Comparison of ENCODE assay signal across 2 fruit fly cellular contexts in genomic region chr3L:16542998-16543624, dm6.
A peak's percentile ranks its signal among the peaks of the same experiment; 100 is the strongest.
TF ChIP-seq lines count a peak whose summit lies in the region.

CG43373 (minus strand) TSS chr3L:16543370.

- TF ChIP-seq CTCF in whole organism, embryonic (GFP tag; optimal IDR thresholded peaks at IDR 0.05; lab: Kevin White, UChicago) = no peak

TF ChIP-seq in whole organism, embryonic, 481 proteins besides CTCF, POLR2A, EP300 and RAD21 (continues in another document):
- TF ChIP-seq CG17328 (GFP tag; IDR thresholded peaks at IDR 0.05; lab: Robert Waterston, UW) (0 out of 2 replicates have a peak, but pooled peaks have one; percentile 21), Ets65A (GFP tag; lab: Kevin White, UChicago) (peak; percentile 62), CG13894 (tag; optimal IDR thresholded peaks at IDR 0.05; lab: Kevin White, UChicago) (peak; percentile 54), CG10543 (GFP tag; optimal IDR thresholded peaks at IDR 0.05; lab: Kevin White, UChicago) (no peak), cas (GFP tag; IDR thresholded peaks at IDR 0.05; lab: Robert Waterston, UW) (no peak), sima (GFP tag; optimal IDR thresholded peaks at IDR 0.05; lab: Kevin White, UChicago) (no peak), CG18599 (GFP tag; optimal IDR thresholded peaks at IDR 0.05; lab: Kevin White, UChicago) (peak; percentile 54), kah (GFP tag; optimal IDR thresholded peaks at IDR 0.05; lab: Kevin White, UChicago) (peak; percentile 27), sd (tag; optimal IDR thresholded peaks at IDR 0.05; lab: Kevin White, UChicago) (peak; percentile 2), fd64A (GFP tag; optimal IDR thresholded peaks at IDR 0.05; lab: Kevin White, UChicago) (no peak), CG8290 (GFP tag; optimal IDR thresholded peaks at IDR 0.05; lab: Kevin White, UChicago) (no peak), CG8290 (tag; optimal IDR thresholded peaks at IDR 0.05; lab: Kevin White, UChicago) (peak in 1 of 2 experiments; percentile 12), CG5180 (GFP tag; optimal IDR thresholded peaks at IDR 0.05; lab: Kevin White, UChicago) (peak; percentile 63), NFAT (GFP tag; IDR thresholded peaks at IDR 0.05; lab: Robert Waterston, UW) (0 out of 2 replicates have a peak, but pooled peaks have one; percentile 7), CG17568 (GFP tag; optimal IDR thresholded peaks at IDR 0.05; lab: Kevin White, UChicago) (peak; percentile 26), Blimp-1 (GFP tag; optimal IDR thresholded peaks at IDR 0.05; lab: Kevin White, UChicago) (peak; percentile 97), CG6854 (GFP tag; optimal IDR thresholded peaks at IDR 0.05; lab: Kevin White, UChicago) (peak; percentile 22), CG17829 (tag; optimal IDR thresholded peaks at IDR 0.05; lab: Kevin White, UChicago) (no peak), lov (optimal IDR thresholded peaks at IDR 0.05; lab: Kevin White, UChicago) (no peak), lov (GFP tag; IDR thresholded peaks at IDR 0.05; lab: Robert Waterston, UW) (no peak), sqz (GFP tag; optimal IDR thresholded peaks at IDR 0.05; lab: Kevin White, UChicago) (no peak), CG12219 (GFP tag; optimal IDR thresholded peaks at IDR 0.05; lab: Kevin White, UChicago) (no peak), CG32532 (GFP tag; IDR thresholded peaks at IDR 0.05; lab: Robert Waterston, UW) (peak; percentile 33; the same call in 1 of the 2 replicates), Jarid2 (GFP tag; optimal IDR thresholded peaks at IDR 0.05; lab: Kevin White, UChicago) (peak; percentile 71), sens (GFP tag; lab: Kevin White, UChicago) (peak; percentile 41), abd-A (tag; optimal IDR thresholded peaks at IDR 0.05; lab: Kevin White, UChicago) (peak; percentile 61), crol (GFP tag; IDR thresholded peaks at IDR 0.05; lab: Robert Waterston, UW) (0 out of 2 replicates have a peak, but pooled peaks have one; percentile 20), CG34376 (GFP tag; optimal IDR thresholded peaks at IDR 0.05; lab: Kevin White, UChicago) (peak; percentile 9), scrt (GFP tag; optimal IDR thresholded peaks at IDR 0.05; lab: Kevin White, UChicago) (peak; percentile 70), CG11456 (GFP tag; IDR thresholded peaks at IDR 0.05; lab: Robert Waterston, UW) (0 out of 3 replicates have a peak, but pooled peaks have one; percentile 60), Hsf (GFP tag; optimal IDR thresholded peaks at IDR 0.05; lab: Kevin White, UChicago) (no peak), Deaf1 (tag; optimal IDR thresholded peaks at IDR 0.05; lab: Kevin White, UChicago) (peak; percentile 63), pita (GFP tag; optimal IDR thresholded peaks at IDR 0.05; lab: Kevin White, UChicago) (no peak), odd (GFP tag; optimal IDR thresholded peaks at IDR 0.05; lab: Kevin White, UChicago) (peak; percentile 28), oc (tag; optimal IDR thresholded peaks at IDR 0.05; lab: Kevin White, UChicago) (peak; percentile 8), Fer1 (GFP tag; optimal IDR thresholded peaks at IDR 0.05; lab: Kevin White, UChicago) (peak; percentile 61), CG11696 (GFP tag; IDR thresholded peaks at IDR 0.05; lab: Robert Waterston, UW) (0 out of 2 replicates have a peak, but pooled peaks have one; percentile 9), chm (GFP tag; IDR thresholded peaks at IDR 0.05; lab: Robert Waterston, UW) (no peak), trem (tag; optimal IDR thresholded peaks at IDR 0.05; lab: Kevin White, UChicago) (no peak), Hmr (GFP tag; optimal IDR thresholded peaks at IDR 0.05; lab: Kevin White, UChicago) (peak; percentile 35), Nf-YB (GFP tag; optimal IDR thresholded peaks at IDR 0.05; lab: Kevin White, UChicago) (no peak), mirr (GFP tag; optimal IDR thresholded peaks at IDR 0.05; lab: Kevin White, UChicago) (peak; percentile 16), CG11504 (tag; optimal IDR thresholded peaks at IDR 0.05; lab: Kevin White, UChicago) (peak; percentile 19), lab (GFP tag; optimal IDR thresholded peaks at IDR 0.05; lab: Kevin White, UChicago) (peak; percentile 36), CG17385 (GFP tag; optimal IDR thresholded peaks at IDR 0.05; lab: Kevin White, UChicago) (peak; percentile 34)

TF ChIP-seq in whole organism, pupa, 21 proteins besides CTCF, POLR2A, EP300 and RAD21:
- no peak for TF ChIP-seq Pif1A (GFP tag; optimal IDR thresholded peaks at IDR 0.05; lab: Kevin White, UChicago)
- TF ChIP-seq fd96Ca (GFP tag; IDR thresholded peaks at IDR 0.05; lab: Robert Waterston, UW) = 0 out of 3 replicates have a peak, but pooled peaks have one; percentile 17
- TF ChIP-seq D1 (tag; optimal IDR thresholded peaks at IDR 0.05; lab: Kevin White, UChicago) = no peak
- TF ChIP-seq CG13204 (GFP tag; optimal IDR thresholded peaks at IDR 0.05; lab: Kevin White, UChicago) = no peak
- TF ChIP-seq CG32121 (GFP tag; IDR thresholded peaks at IDR 0.05; lab: Robert Waterston, UW) = no peak
- TF ChIP-seq gl (tag; optimal IDR thresholded peaks at IDR 0.05; lab: Kevin White, UChicago) = no peak
- no peak for TF ChIP-seq CG14655 (GFP tag; optimal IDR thresholded peaks at IDR 0.05; lab: Kevin White, UChicago)
